Fruit fly (Drosophila melanogaster): ENCODE results near the gene PXo.

dm6 chr3L:5968695-5969094 is 47.6 kb upstream of the PXo start:
- TF ChIP-seq Hr96 (GFP tag; optimal IDR thresholded peaks at IDR 0.05) (no peak), cic (GFP tag; optimal IDR thresholded peaks at IDR 0.05) (no peak), cnc (optimal IDR thresholded peaks at IDR 0.05) (no peak), CG12768 (GFP tag; optimal IDR thresholded peaks at IDR 0.05) (no peak), CG33017 (tag; optimal IDR thresholded peaks at IDR 0.05) (no peak)
